Fruit fly (Drosophila melanogaster): ENCODE results near the gene Bap111.

The Bap111 gene

dm6 chrX:9130243-9130642 lies 18.9 kb upstream of the Bap111 start:
- TF ChIP-seq Sp1 (GFP tag; optimal IDR thresholded peaks at IDR 0.05) = no peak

- no peak for TF ChIP-seq sv (GFP tag; optimal IDR thresholded peaks at IDR 0.05)
- TF ChIP-seq Myc (optimal IDR thresholded peaks at IDR 0.05) = no peak
- no peak for TF ChIP-seq dl (GFP tag; optimal IDR thresholded peaks at IDR 0.05; ENCODE audit: insufficient read depth in 1 of 2, partially characterized antibody in 2 of 2)
- TF ChIP-seq brk (GFP tag; optimal IDR thresholded peaks at IDR 0.05) = no peak
- no peak for TF ChIP-seq fru (GFP tag; optimal IDR thresholded peaks at IDR 0.05)
- TF ChIP-seq CG9705 (GFP tag; optimal IDR thresholded peaks at IDR 0.05) = no peak
- no peak for TF ChIP-seq Vsx2 (GFP tag; optimal IDR thresholded peaks at IDR 0.05; ENCODE audit: partially characterized antibody)
- no peak for TF ChIP-seq Jra (GFP tag; optimal IDR thresholded peaks at IDR 0.05)
- TF ChIP-seq Dif (GFP tag; optimal IDR thresholded peaks at IDR 0.05; ENCODE audit: partially characterized antibody) = no peak
- TF ChIP-seq Hr83 (GFP tag; optimal IDR thresholded peaks at IDR 0.05; ENCODE audit: poor library complexity, severe bottlenecking) = no peak
- TF ChIP-seq CrebA (GFP tag; optimal IDR thresholded peaks at IDR 0.05; ENCODE audit: borderline replicate concordance) = no peak
- TF ChIP-seq HLH106 (tag; optimal IDR thresholded peaks at IDR 0.05) = no peak
- no peak for TF ChIP-seq woc (GFP tag; optimal IDR thresholded peaks at IDR 0.05)
- TF ChIP-seq Hnf4 (GFP tag; optimal IDR thresholded peaks at IDR 0.05) = no peak
- TF ChIP-seq Mio (GFP tag; optimal IDR thresholded peaks at IDR 0.05) = no peak
- no peak for TF ChIP-seq Hr78 (GFP tag; optimal IDR thresholded peaks at IDR 0.05)
- TF ChIP-seq dmrt93B (GFP tag; optimal IDR thresholded peaks at IDR 0.05) = no peak
- no peak for TF ChIP-seq ey (GFP tag; optimal IDR thresholded peaks at IDR 0.05)
- no peak for TF ChIP-seq h (GFP tag; optimal IDR thresholded peaks at IDR 0.05)
Measured at dm6 chrX:9131523-9131922, 17.6 kb upstream of the Bap111 start.

DNA sequence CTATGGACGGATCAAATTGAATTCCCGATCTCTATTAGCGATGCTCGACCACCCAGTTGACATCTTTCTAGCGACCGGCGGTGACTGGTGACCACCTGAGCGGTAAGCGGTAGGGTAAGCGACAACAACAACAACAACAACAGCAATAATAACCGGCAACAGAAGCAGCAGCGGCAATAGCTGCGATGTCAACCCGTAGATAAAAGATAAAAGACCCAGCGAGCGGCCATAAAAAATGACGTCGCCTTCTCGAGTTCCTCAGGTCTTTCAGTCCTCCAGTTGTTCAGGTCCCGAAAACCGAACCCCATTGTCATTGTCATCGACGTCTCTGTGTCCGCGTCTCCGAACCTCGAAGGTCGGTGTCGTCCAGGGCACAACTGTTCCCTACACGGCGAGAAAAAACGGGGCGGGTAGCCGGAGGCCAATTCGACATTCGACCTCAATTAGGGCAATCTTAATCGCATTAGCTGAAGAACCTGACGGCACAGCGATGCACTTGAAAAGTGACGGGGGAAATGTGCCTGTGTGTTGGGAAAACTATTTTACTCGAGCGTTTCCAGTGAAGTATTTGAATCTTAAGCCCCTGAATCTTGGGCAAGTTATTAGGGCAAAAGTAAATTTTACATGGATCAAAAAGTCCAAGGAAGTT lies 16.4 kb upstream of the Bap111 start:
- TF ChIP-seq HLH106 (tag; optimal IDR thresholded peaks at IDR 0.05) (no peak), usp (GFP tag; optimal IDR thresholded peaks at IDR 0.05) (no peak), Myc (optimal IDR thresholded peaks at IDR 0.05) (no peak), CG9705 (GFP tag; optimal IDR thresholded peaks at IDR 0.05) (no peak), Rel (GFP tag; optimal IDR thresholded peaks at IDR 0.05) (no peak), Rel (tag; optimal IDR thresholded peaks at IDR 0.05) (no peak), dsf (GFP tag; optimal IDR thresholded peaks at IDR 0.05; ENCODE audit: borderline replicate concordance) (no peak), Sp1 (GFP tag; optimal IDR thresholded peaks at IDR 0.05) (no peak), h (GFP tag; optimal IDR thresholded peaks at IDR 0.05) (no peak), Dfd (GFP tag; optimal IDR thresholded peaks at IDR 0.05) (no peak), dmrt93B (GFP tag; optimal IDR thresholded peaks at IDR 0.05) (no peak)

dm6 chrX:9133577-9134240 lies 15.4 kb upstream of the Bap111 start:
- TF ChIP-seq ey (GFP tag; optimal IDR thresholded peaks at IDR 0.05) = no peak
- no peak for TF ChIP-seq Mio (GFP tag; optimal IDR thresholded peaks at IDR 0.05)
- no peak for TF ChIP-seq woc (GFP tag; optimal IDR thresholded peaks at IDR 0.05)
- no peak for TF ChIP-seq dl (GFP tag; optimal IDR thresholded peaks at IDR 0.05; ENCODE audit: insufficient read depth in 1 of 2, partially characterized antibody in 2 of 2)
- no peak for TF ChIP-seq CG9705 (GFP tag; optimal IDR thresholded peaks at IDR 0.05)
- TF ChIP-seq CrebA (GFP tag; optimal IDR thresholded peaks at IDR 0.05; ENCODE audit: borderline replicate concordance) = no peak
- TF ChIP-seq Jra (GFP tag; optimal IDR thresholded peaks at IDR 0.05) = no peak
- no peak for TF ChIP-seq rgr (GFP tag; optimal IDR thresholded peaks at IDR 0.05)
- TF ChIP-seq brk (GFP tag; optimal IDR thresholded peaks at IDR 0.05) = no peak
- no peak for TF ChIP-seq N (GFP tag; optimal IDR thresholded peaks at IDR 0.05)

DNA sequence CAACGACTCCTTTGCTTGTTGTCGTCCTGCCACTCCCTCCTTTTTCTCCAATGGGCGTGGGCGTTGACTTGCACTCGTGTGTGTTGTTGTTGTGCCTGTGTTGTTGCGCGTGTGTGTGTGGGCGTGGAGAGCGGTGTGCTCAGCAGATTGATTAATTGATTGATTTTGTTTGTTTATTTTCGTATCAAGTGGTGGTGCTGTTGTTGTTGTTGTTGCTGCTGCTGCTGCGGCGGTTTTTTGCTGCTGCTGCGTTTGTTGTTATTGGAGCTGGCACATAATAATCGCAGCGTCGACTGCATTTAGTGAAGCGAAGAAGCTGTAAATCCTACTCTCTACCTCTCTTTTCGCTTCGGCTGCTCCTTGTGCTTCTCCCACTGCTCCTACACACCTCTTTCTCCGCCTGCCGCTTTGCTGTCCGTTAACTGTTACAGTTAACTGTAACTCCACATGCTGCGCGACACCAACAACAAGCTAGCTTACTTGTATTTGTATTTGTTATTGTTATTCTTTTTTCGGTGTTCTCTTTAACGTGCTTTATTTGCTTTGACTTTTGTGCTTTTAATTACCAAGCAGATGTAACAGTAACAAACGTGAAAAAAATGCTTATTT lies 14.8 kb upstream of the Bap111 start:
- TF ChIP-seq Dfd (GFP tag; optimal IDR thresholded peaks at IDR 0.05) = peak; percentile 22
- no peak for TF ChIP-seq dmrt93B (GFP tag; optimal IDR thresholded peaks at IDR 0.05)
- TF ChIP-seq GATAd (GFP tag; optimal IDR thresholded peaks at IDR 0.05) = no peak
- TF ChIP-seq dsf (GFP tag; optimal IDR thresholded peaks at IDR 0.05; ENCODE audit: borderline replicate concordance) = no peak

All from whole organism, wandering third instar larva.